Worm (Caenorhabditis elegans) whole organism, L1 larva: ENCODE measurements around the gene mpz-5.

Experiments
- Y116A8C.19 ChIP-seq: sonication (generic microtip); optimal IDR thresholded peaks from 2 replicates; lab custom pipeline; 2016; ENCODE audit warnings: missing compliant biosample characterization, missing genetic modification characterization, borderline replicate concordance
- aly-2 ChIP-seq: fragments of 150-350 bp; optimal IDR thresholded peaks from 2 replicates; lab custom pipeline; 2014; ENCODE audit warnings: missing biosample characterization, missing genetic modification characterization
- ama-1 ChIP-seq: fragments of 150-350 bp; optimal IDR thresholded peaks from 2 replicates; lab custom pipeline; 2014
- blmp-1 ChIP-seq: fragments of 150-350 bp; optimal IDR thresholded peaks from 2 replicates; lab custom pipeline; 2014; ENCODE audit warnings: missing biosample characterization, missing genetic modification characterization
- ceh-90 ChIP-seq: sonication (generic microtip); optimal IDR thresholded peaks from 2 replicates; lab custom pipeline; 2016; ENCODE audit warnings: missing genetic modification characterization, missing compliant biosample characterization
- ces-1 ChIP-seq: fragments of 150-350 bp; optimal IDR thresholded peaks from 2 replicates; lab custom pipeline; 2014; ENCODE audit warnings: missing biosample characterization, missing genetic modification reagents, missing genetic modification characterization
- dsc-1 ChIP-seq: sonication (generic microtip); optimal IDR thresholded peaks from 2 replicates; lab custom pipeline; 2016; ENCODE audit warnings: mild to moderate bottlenecking, missing genetic modification characterization, missing compliant biosample characterization
- efl-1 ChIP-seq, 4 experiments: fragments of 150-350 bp; optimal IDR thresholded peaks in 3 of 4; peaks in 1 of 4; 1 replicate in 1 of 4; 2 replicates in 3 of 4; lab custom pipeline; 2014; ENCODE audit warnings: missing biosample characterization in 2 of 4, missing genetic modification characterization in 2 of 4, missing genetic modification reagents in 2 of 4
- efl-3 ChIP-seq: fragments of 200-800 bp; sonication (Bioruptor generic); optimal IDR thresholded peaks from 2 replicates; lab custom pipeline; 2018; ENCODE audit warnings: mild to moderate bottlenecking, missing genetic modification characterization, missing compliant biosample characterization
- egl-27 ChIP-seq, 2 experiments: fragments of 150-350 bp in 1 of 2; sonication (generic microtip); optimal IDR thresholded peaks; 3 replicates each; lab custom pipeline; 2017 to 2018; ENCODE audit warnings: missing biosample characterization in 2 of 2, missing genetic modification characterization in 2 of 2, missing genetic modification reagents in 2 of 2
- elt-2 ChIP-seq: sonication (generic microtip); optimal IDR thresholded peaks from 2 replicates; lab custom pipeline; 2016; ENCODE audit warnings: missing genetic modification characterization, mild to moderate bottlenecking, inconsistent platforms, missing compliant biosample characterization, missing genetic modification reagents
- elt-3 ChIP-seq, 6 experiments: fragments of 150-350 bp in 1 of 6; sonication (generic microtip); optimal IDR thresholded peaks; 2 replicates each; lab custom pipeline; 2017 to 2018; ENCODE audit warnings: missing biosample characterization in 6 of 6, missing genetic modification characterization in 6 of 6, inconsistent platforms in 1 of 6
- ets-5 ChIP-seq: fragments of 200-800 bp; sonication (Bioruptor generic); IDR thresholded peaks from 2 replicates; pipeline ENCODE4 v1.3.6; 2022; ENCODE audit warnings: missing genetic modification characterization, missing compliant biosample characterization
- fkh-10 ChIP-seq: sonication (generic microtip); optimal IDR thresholded peaks from 2 replicates; lab custom pipeline; 2017; ENCODE audit warnings: missing biosample characterization, missing genetic modification reagents, missing genetic modification characterization
- fkh-4 ChIP-seq: sonication (generic microtip); optimal IDR thresholded peaks from 2 replicates; lab custom pipeline; 2016; ENCODE audit warnings: missing compliant biosample characterization, missing genetic modification characterization, borderline replicate concordance
- fos-1 ChIP-seq: fragments of 150-350 bp; optimal IDR thresholded peaks from 2 replicates; lab custom pipeline; 2014; ENCODE audit warnings: missing biosample characterization, missing genetic modification characterization
- grh-1 ChIP-seq: fragments of 200-800 bp; sonication (Bioruptor generic); IDR thresholded peaks from 2 replicates; pipeline ENCODE4 v1.3.6; 2022; ENCODE audit warnings: missing genetic modification reagents, missing genetic modification characterization, missing compliant biosample characterization
- hlh-17 ChIP-seq: fragments of 200-800 bp; sonication (Bioruptor generic); optimal IDR thresholded peaks from 2 replicates; lab custom pipeline; 2018; ENCODE audit warnings: missing genetic modification characterization, mild to moderate bottlenecking, missing compliant biosample characterization, moderate library complexity, borderline replicate concordance
- hlh-4 ChIP-seq: sonication (generic microtip); optimal IDR thresholded peaks from 2 replicates; lab custom pipeline; 2016; ENCODE audit warnings: mild to moderate bottlenecking, missing genetic modification characterization, missing compliant biosample characterization
- irx-1 ChIP-seq: sonication (generic microtip); optimal IDR thresholded peaks from 2 replicates; lab custom pipeline; 2016; ENCODE audit warnings: missing genetic modification characterization, missing compliant biosample characterization
- jun-1 ChIP-seq: fragments of 150-350 bp; optimal IDR thresholded peaks from 2 replicates; lab custom pipeline; 2014; ENCODE audit warnings: missing biosample characterization, missing genetic modification reagents, missing genetic modification characterization
- lin-14 ChIP-seq: fragments of 200-800 bp; sonication (Bioruptor generic); optimal IDR thresholded peaks from 2 replicates; lab custom pipeline; 2018; ENCODE audit warnings: mild to moderate bottlenecking, missing genetic modification characterization, moderate library complexity, missing compliant biosample characterization
- lsy-2 ChIP-seq, 2 experiments: fragments of 150-350 bp; optimal IDR thresholded peaks; 2 replicates each; lab custom pipeline; 2014; ENCODE audit warnings: missing biosample characterization in 2 of 2, missing genetic modification characterization in 2 of 2
- mab-9 ChIP-seq: fragments of 200-800 bp; sonication (Bioruptor generic); IDR thresholded peaks from 2 replicates; pipeline ENCODE4 v1.3.6; 2022; ENCODE audit warnings: missing genetic modification reagents, missing genetic modification characterization, missing compliant biosample characterization
- mdl-1 ChIP-seq, 2 experiments: fragments of 150-350 bp; optimal IDR thresholded peaks; 2 replicates each; lab custom pipeline; 2014 to 2017; ENCODE audit warnings: missing biosample characterization in 2 of 2, missing genetic modification characterization in 2 of 2, inconsistent platforms in 1 of 2
- mep-1 ChIP-seq: fragments of 150-350 bp; optimal IDR thresholded peaks from 2 replicates; lab custom pipeline; 2014; ENCODE audit warnings: missing biosample characterization, missing genetic modification characterization
- nhr-11 ChIP-seq: fragments of 150-350 bp; optimal IDR thresholded peaks from 2 replicates; lab custom pipeline; 2014; ENCODE audit warnings: missing biosample characterization, missing genetic modification characterization
- nhr-20 ChIP-seq: sonication (generic microtip); optimal IDR thresholded peaks from 2 replicates; lab custom pipeline; 2016; ENCODE audit warnings: mild to moderate bottlenecking, missing genetic modification characterization, missing compliant biosample characterization
- nhr-71 ChIP-seq: sonication (generic microtip); optimal IDR thresholded peaks from 2 replicates; lab custom pipeline; 2016; ENCODE audit warnings: mild to moderate bottlenecking, missing genetic modification characterization, moderate library complexity, missing compliant biosample characterization
- nhr-85 ChIP-seq: sonication (generic microtip); peaks from one replicate; lab custom pipeline; 2016; ENCODE audit warnings: missing genetic modification characterization, inconsistent platforms, missing compliant biosample characterization
- nhr-90 ChIP-seq: sonication (generic microtip); optimal IDR thresholded peaks from 2 replicates; lab custom pipeline; 2016; ENCODE audit warnings: mild to moderate bottlenecking, missing genetic modification characterization, missing compliant biosample characterization; ENCODE audit not compliant: poor library complexity
- pqm-1 ChIP-seq: sonication (generic microtip); optimal IDR thresholded peaks from 3 replicates; lab custom pipeline; 2017; ENCODE audit warnings: missing biosample characterization, missing genetic modification characterization
- snu-23 ChIP-seq: sonication (generic microtip); optimal IDR thresholded peaks from 2 replicates; lab custom pipeline; 2016; ENCODE audit warnings: missing genetic modification characterization, missing compliant biosample characterization
- swsn-7 ChIP-seq: sonication (generic microtip); optimal IDR thresholded peaks from 2 replicates; lab custom pipeline; 2016; ENCODE audit warnings: missing genetic modification characterization, missing compliant biosample characterization
- unc-86 ChIP-seq: sonication (generic microtip); optimal IDR thresholded peaks from 2 replicates; lab custom pipeline; 2016; ENCODE audit warnings: missing genetic modification characterization, missing compliant biosample characterization
- unc-98 ChIP-seq: fragments of 200-800 bp; sonication (Bioruptor generic); IDR thresholded peaks from 2 replicates; pipeline ENCODE4 v1.3.6; 2022; ENCODE audit warnings: missing genetic modification characterization, missing compliant biosample characterization
- ztf-4 ChIP-seq: fragments of 150-350 bp; optimal IDR thresholded peaks from 2 replicates; lab custom pipeline; 2014; ENCODE audit warnings: missing biosample characterization, missing genetic modification characterization

The mpz-5 gene

DNA sequence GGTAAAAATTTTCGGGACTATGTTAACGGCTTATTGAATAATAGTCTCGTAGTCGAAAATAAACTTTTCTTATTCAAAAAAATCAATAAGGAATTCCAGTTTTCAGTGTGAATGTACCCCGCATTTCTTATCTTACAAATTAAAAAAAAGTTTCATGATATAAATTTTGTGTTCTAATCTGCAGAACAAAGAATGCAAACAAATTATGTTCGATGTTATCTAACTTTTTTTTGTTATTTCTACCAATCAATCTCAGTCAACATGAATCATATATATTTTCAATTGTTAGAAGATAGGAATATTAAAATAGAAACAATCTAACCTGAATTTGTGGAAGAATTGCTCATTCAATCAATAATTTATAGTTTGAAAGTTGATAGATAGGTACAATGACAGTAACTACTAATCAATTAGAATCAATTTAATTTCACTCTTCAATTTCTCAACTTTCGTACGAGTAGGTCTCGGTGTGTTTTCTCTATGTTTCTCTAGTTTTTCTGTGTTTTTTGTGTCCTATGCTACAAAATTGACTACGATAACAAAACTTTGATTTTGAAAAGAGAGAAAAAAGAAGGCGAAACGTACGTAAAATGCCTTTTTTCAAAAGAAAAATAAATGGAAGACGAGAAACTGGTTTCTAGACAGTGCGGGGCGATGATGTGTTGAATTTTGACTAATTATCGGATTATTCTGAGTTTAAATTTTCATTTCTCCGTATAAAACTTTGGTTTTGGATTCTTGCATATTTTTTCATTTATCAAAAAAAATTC, 23.6 kb downstream of the mpz-5 start, which contains the start of the genes unc-43 and Y43C5B.3:
unc-43 (minus strand) TSS at position 347 of the 770 bp plus-strand sequence.
Y43C5B.3 (plus strand) TSS at position 720 of the 770 bp plus-strand sequence.
- TF ChIP-seq efl-1 (optimal IDR thresholded peaks at IDR 0.05; lab: Kevin White, UChicago), result no peak
- TF ChIP-seq efl-1 (GFP tag; optimal IDR thresholded peaks at IDR 0.05 in 1 of 2; lab: Kevin White, UChicago), result peak in 1 of 2 experiments; percentile 28
- no peak for TF ChIP-seq ztf-4 (tag; lab: Kevin White, UChicago)
- peak in 1 of 6 experiments; percentile 52 for TF ChIP-seq elt-3 (tag; optimal IDR thresholded peaks at IDR 0.05; lab: Kevin White, UChicago)
- TF ChIP-seq irx-1 (tag; lab: Kevin White, UChicago), result peak; percentile 10
- peak; percentile 83 for TF ChIP-seq nhr-85
- peak; percentile 83 for TF ChIP-seq blmp-1 (tag; lab: Kevin White, UChicago)
- TF ChIP-seq nhr-20, result peak; percentile 18
- TF ChIP-seq nhr-90 (tag; lab: Kevin White, UChicago), result no peak
- TF ChIP-seq nhr-71, result peak; percentile 3
- TF ChIP-seq mab-9, result no peak
- TF ChIP-seq snu-23 (GFP tag; lab: Kevin White, UChicago), result peak; percentile 37
- peak; percentile 56 for TF ChIP-seq grh-1 (GFP tag; lab: Robert Waterston, UW)
- peak; percentile 69 for TF ChIP-seq elt-2

DNA sequence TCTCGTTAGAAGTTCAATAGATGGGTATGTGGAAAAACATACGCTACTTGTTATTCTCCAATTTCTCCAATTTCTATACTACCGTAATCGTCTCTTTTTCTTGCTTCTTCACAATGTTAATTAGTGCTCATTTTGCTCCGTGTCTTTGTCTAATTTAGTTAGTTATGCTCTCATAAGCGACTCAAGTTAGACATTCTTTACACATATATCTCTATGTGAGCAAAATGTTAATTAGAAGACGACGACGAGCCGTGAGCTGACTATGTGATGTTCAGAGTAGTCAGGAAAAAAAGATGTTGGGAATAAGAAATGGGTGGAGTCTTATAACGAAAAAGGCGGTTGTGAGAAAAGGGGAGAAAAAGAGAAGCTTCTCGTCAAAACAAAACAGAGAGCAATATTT, 26.1 kb downstream of the mpz-5 start:
- TF ChIP-seq nhr-20, result no peak
- no peak for TF ChIP-seq jun-1 (tag; lab: Kevin White, UChicago)
- no peak for TF ChIP-seq fkh-4 (tag; lab: Kevin White, UChicago)
- no peak for TF ChIP-seq fkh-10 (GFP tag; lab: Kevin White, UChicago)
- no peak for TF ChIP-seq nhr-11
- peak; percentile 3 for TF ChIP-seq unc-86 (tag; lab: Kevin White, UChicago)
- no peak for TF ChIP-seq nhr-90 (tag; lab: Kevin White, UChicago)
- no peak for TF ChIP-seq Y116A8C.19 (tag; lab: Kevin White, UChicago)
- TF ChIP-seq pqm-1 (tag; lab: Kevin White, UChicago), result no peak
- no peak for TF ChIP-seq efl-3 (GFP tag; lab: Kevin White, UChicago)
- no peak for TF ChIP-seq nhr-85
- no peak for TF ChIP-seq hlh-4 (tag; lab: Kevin White, UChicago)
- peak; percentile 20 for TF ChIP-seq dsc-1 (tag; lab: Kevin White, UChicago)
- no peak for TF ChIP-seq ama-1 (lab: Kevin White, UChicago)
- no peak for TF ChIP-seq aly-2 (tag; lab: Kevin White, UChicago)
- TF ChIP-seq unc-98 (GFP tag; lab: Robert Waterston, UW), result no peak
- TF ChIP-seq ceh-90 (tag; lab: Kevin White, UChicago), result no peak
- no peak for TF ChIP-seq ces-1 (GFP tag; lab: Kevin White, UChicago)
- peak; percentile 70 for TF ChIP-seq lin-14
- no peak for TF ChIP-seq hlh-17 (GFP tag; lab: Kevin White, UChicago)
- TF ChIP-seq mdl-1 (tag; optimal IDR thresholded peaks at IDR 0.05; lab: Kevin White, UChicago), result no peak
- no peak for TF ChIP-seq snu-23 (GFP tag; lab: Kevin White, UChicago)
- no peak for TF ChIP-seq egl-27 (tag; optimal IDR thresholded peaks at IDR 0.05; lab: Kevin White, UChicago)
- no peak for TF ChIP-seq fos-1 (tag; lab: Kevin White, UChicago)
- no peak for TF ChIP-seq ets-5 (GFP tag; lab: Robert Waterston, UW)
- TF ChIP-seq swsn-7 (tag; lab: Kevin White, UChicago), result no peak
- TF ChIP-seq mep-1, result no peak
- no peak for TF ChIP-seq efl-1 (optimal IDR thresholded peaks at IDR 0.05; lab: Kevin White, UChicago)
- TF ChIP-seq efl-1 (GFP tag; optimal IDR thresholded peaks at IDR 0.05 in 1 of 2; lab: Kevin White, UChicago), result peak in 1 of 2 experiments; percentile 60
- peak in 1 of 2 experiments; percentile 43 for TF ChIP-seq lsy-2 (tag; optimal IDR thresholded peaks at IDR 0.05; lab: Kevin White, UChicago)
